Worm (Caenorhabditis elegans): ENCODE results near the gene F40G9.17.

DNA sequence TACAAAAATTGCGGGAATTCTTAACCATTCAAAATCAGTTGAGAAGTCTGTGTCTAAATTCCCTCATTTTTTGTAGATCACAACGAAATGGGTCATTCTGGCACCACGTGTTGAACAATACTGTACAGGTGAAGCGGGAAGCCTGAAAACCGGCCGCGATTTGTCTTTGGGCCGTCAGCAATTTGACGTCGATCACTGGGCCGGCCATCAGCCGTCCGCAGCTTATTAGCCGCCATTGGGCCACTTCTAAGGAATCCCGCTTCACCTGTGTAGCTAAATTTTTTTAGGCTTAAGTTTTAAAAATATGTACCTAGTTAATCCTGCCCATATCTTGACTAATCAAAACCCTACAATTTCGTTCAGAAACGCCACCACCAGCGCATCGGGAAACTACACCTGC is 34.6 kb upstream of the F40G9.17 start:
- TF ChIP-seq nhr-11 (tag; optimal IDR thresholded peaks at IDR 0.05) (no peak), nhr-12 (tag; optimal IDR thresholded peaks at IDR 0.05) (no peak), lin-39 (tag; optimal IDR thresholded peaks at IDR 0.05) (no peak), aly-2 (tag; optimal IDR thresholded peaks at IDR 0.05) (no peak), snpc-4 (tag; optimal IDR thresholded peaks at IDR 0.05) (no peak)

Data from whole organism, L3 larva.